Worm (Caenorhabditis elegans): ENCODE measurements around the gene srv-12.

- TF ChIP-seq him-1 (tag; optimal IDR thresholded peaks at IDR 0.05) (no peak), W03F9.2 (tag; optimal IDR thresholded peaks at IDR 0.05) (no peak), dao-5 (tag; optimal IDR thresholded peaks at IDR 0.05) (no peak)
Measured at ce11 chrIV:10056138-10056537, 2.7 kb upstream of the srv-12 start, which contains the start of gene T04B2.7.
